Fruit fly (Drosophila melanogaster) whole organism, embryonic: ENCODE measurements around the gene CG14442.

Experiments
- Aef1 ChIP-seq: fragments of 200-800 bp; sonication (Bioruptor generic); IDR thresholded peaks from 3 replicates; pipeline ENCODE4 v1.3.6; 2022; ENCODE audit warnings: missing biosample characterization, missing genetic modification characterization
- Bdp1 ChIP-seq: fragments of 200-800 bp; sonication (Bioruptor generic); optimal IDR thresholded peaks from 3 replicates; lab custom pipeline; 2016; ENCODE audit warnings: missing biosample characterization, missing genetic modification characterization
- CG10959 ChIP-seq: fragments of 200-800 bp; sonication (Bioruptor generic); IDR thresholded peaks from 2 replicates; pipeline ENCODE4 v1.3.6; 2022; ENCODE audit warnings: missing biosample characterization, missing genetic modification characterization
- CG11398 ChIP-seq: fragments of 200-800 bp; sonication (Bioruptor generic); optimal IDR thresholded peaks from 2 replicates; lab custom pipeline; 2016; ENCODE audit warnings: missing biosample characterization, missing genetic modification characterization
- CG1233 ChIP-seq: fragments of 200-800 bp; sonication (Bioruptor generic); optimal IDR thresholded peaks from 4 replicates; lab custom pipeline; 2018; ENCODE audit warnings: missing biosample characterization, mild to moderate bottlenecking, missing genetic modification characterization
- CG13296 ChIP-seq: fragments of 200-800 bp; sonication (Bioruptor generic); optimal IDR thresholded peaks from 3 replicates; lab custom pipeline; 2018; ENCODE audit warnings: missing biosample characterization, mild to moderate bottlenecking, missing genetic modification characterization
- CG14014 ChIP-seq: fragments of 200-800 bp; sonication (Bioruptor generic); IDR thresholded peaks from 2 replicates; pipeline ENCODE4 v1.3.6; 2022; ENCODE audit warnings: missing biosample characterization, missing genetic modification characterization
- CG14667 ChIP-seq: fragments of 200-800 bp; sonication (Bioruptor generic); IDR thresholded peaks from 2 replicates; pipeline ENCODE4 v1.3.6; 2022; ENCODE audit warnings: missing biosample characterization, missing genetic modification characterization
- CG15073 ChIP-seq: fragments of 200-800 bp; sonication (Bioruptor generic); optimal IDR thresholded peaks from 2 replicates; lab custom pipeline; 2016; ENCODE audit warnings: missing biosample characterization, missing genetic modification characterization
- CG16813 ChIP-seq: fragments of 200-800 bp; sonication (Bioruptor generic); IDR thresholded peaks from 3 replicates; pipeline ENCODE4 v1.3.6; 2022; ENCODE audit warnings: missing biosample characterization, missing genetic modification characterization; ENCODE audit not compliant: partially characterized antibody
- CG17912 ChIP-seq: fragments of 200-800 bp; sonication (Bioruptor generic); optimal IDR thresholded peaks from 2 replicates; lab custom pipeline; 2018; ENCODE audit warnings: missing biosample characterization, mild to moderate bottlenecking, missing genetic modification characterization
- CG1832 ChIP-seq: fragments of 200-800 bp; sonication (Bioruptor generic); optimal IDR thresholded peaks from 2 replicates; lab custom pipeline; 2017; ENCODE audit warnings: missing biosample characterization, mild to moderate bottlenecking, missing genetic modification characterization, inconsistent platforms
- CG2120 ChIP-seq: fragments of 200-800 bp; sonication (Bioruptor generic); optimal IDR thresholded peaks from 3 replicates; lab custom pipeline; 2016; ENCODE audit warnings: missing biosample characterization, missing genetic modification characterization
- CG2129 ChIP-seq: fragments of 200-800 bp; sonication (Bioruptor generic); IDR thresholded peaks from 2 replicates; pipeline ENCODE4 v1.3.6; 2022; ENCODE audit warnings: missing biosample characterization, missing genetic modification characterization; ENCODE audit not compliant: partially characterized antibody
- CG2202 ChIP-seq: fragments of 200-800 bp; sonication (Bioruptor generic); optimal IDR thresholded peaks from 2 replicates; lab custom pipeline; 2018; ENCODE audit warnings: missing biosample characterization, mild to moderate bottlenecking, missing genetic modification characterization
- CG30431 ChIP-seq: fragments of 200-800 bp; sonication (Bioruptor generic); optimal IDR thresholded peaks from 2 replicates; lab custom pipeline; 2017; ENCODE audit warnings: missing biosample characterization, missing genetic modification characterization
- CG3163 ChIP-seq: fragments of 200-800 bp; sonication (Bioruptor generic); optimal IDR thresholded peaks from 3 replicates; lab custom pipeline; 2016; ENCODE audit warnings: missing biosample characterization, missing genetic modification characterization
- CG4404 ChIP-seq: fragments of 200-800 bp; sonication (Bioruptor generic); IDR thresholded peaks from 2 replicates; pipeline ENCODE4 v1.3.6; 2022; ENCODE audit warnings: missing biosample characterization, missing genetic modification characterization
- CG6791 ChIP-seq: fragments of 200-800 bp; sonication (Bioruptor generic); IDR thresholded peaks from 3 replicates; pipeline ENCODE4 v1.3.6; 2022; ENCODE audit warnings: missing biosample characterization, missing genetic modification characterization; ENCODE audit not compliant: partially characterized antibody
- CG7745 ChIP-seq: fragments of 200-800 bp; sonication (Bioruptor generic); optimal IDR thresholded peaks from 2 replicates; lab custom pipeline; 2018; ENCODE audit warnings: missing biosample characterization, mild to moderate bottlenecking, missing genetic modification characterization, moderate library complexity
- CG9215 ChIP-seq: fragments of 200-800 bp; sonication (Bioruptor generic); IDR thresholded peaks from 2 replicates; pipeline ENCODE4 v1.3.6; 2022; ENCODE audit warnings: missing biosample characterization, missing genetic modification characterization
- CG9437 ChIP-seq: fragments of 200-800 bp; sonication (Bioruptor generic); optimal IDR thresholded peaks from 2 replicates; lab custom pipeline; 2018; ENCODE audit warnings: missing biosample characterization, mild to moderate bottlenecking, missing genetic modification characterization
- CG9727 ChIP-seq: fragments of 200-800 bp; sonication (Bioruptor generic); optimal IDR thresholded peaks from 3 replicates; lab custom pipeline; 2017; ENCODE audit warnings: missing biosample characterization, mild to moderate bottlenecking, missing genetic modification characterization
- Dad ChIP-seq: fragments of 200-800 bp; sonication (Bioruptor generic); optimal IDR thresholded peaks from 3 replicates; lab custom pipeline; 2016; ENCODE audit warnings: missing biosample characterization, missing genetic modification characterization
- Dip2 ChIP-seq: fragments of 200-800 bp; sonication (Bioruptor generic); IDR thresholded peaks from 2 replicates; pipeline ENCODE4 v1.3.6; 2022; ENCODE audit warnings: missing biosample characterization, missing genetic modification characterization
- ERR ChIP-seq: fragments of 200-800 bp; sonication (Bioruptor generic); optimal IDR thresholded peaks from 2 replicates; lab custom pipeline; 2016; ENCODE audit warnings: missing biosample characterization, missing genetic modification characterization
- Fer2 ChIP-seq: fragments of 200-800 bp; sonication (Bioruptor generic); optimal IDR thresholded peaks from 2 replicates; lab custom pipeline; 2018; ENCODE audit warnings: missing biosample characterization, mild to moderate bottlenecking, missing genetic modification characterization, moderate library complexity
- HLH3B ChIP-seq: fragments of 200-800 bp; sonication (Bioruptor generic); IDR thresholded peaks from 2 replicates; pipeline ENCODE4 v1.3.6; 2022; ENCODE audit warnings: missing biosample characterization, missing genetic modification characterization
- Myb ChIP-seq: fragments of 200-800 bp; sonication (Bioruptor generic); optimal IDR thresholded peaks from 2 replicates; lab custom pipeline; 2016; ENCODE audit warnings: missing biosample characterization, missing genetic modification characterization
- NC2β ChIP-seq: fragments of 200-800 bp; sonication (Bioruptor generic); optimal IDR thresholded peaks from 2 replicates; lab custom pipeline; 2016; ENCODE audit warnings: missing biosample characterization, missing genetic modification characterization
- NFAT ChIP-seq: fragments of 200-800 bp; sonication (Bioruptor generic); IDR thresholded peaks from 2 replicates; pipeline ENCODE4 v1.3.6; 2022; ENCODE audit warnings: missing biosample characterization, missing genetic modification characterization
- NfI ChIP-seq: fragments of 200-800 bp; sonication (Bioruptor generic); optimal IDR thresholded peaks from 3 replicates; lab custom pipeline; 2018; ENCODE audit warnings: missing biosample characterization, mild to moderate bottlenecking, missing genetic modification characterization, moderate library complexity
- Ravus ChIP-seq: fragments of 200-800 bp; sonication (Bioruptor generic); IDR thresholded peaks from 2 replicates; pipeline ENCODE4 v1.3.6; 2022; ENCODE audit warnings: missing biosample characterization, missing genetic modification characterization
- Six4 ChIP-seq: fragments of 200-800 bp; sonication (Bioruptor generic); optimal IDR thresholded peaks from 2 replicates; lab custom pipeline; 2016; ENCODE audit warnings: missing biosample characterization, missing genetic modification characterization
- TFAM ChIP-seq: fragments of 200-800 bp; sonication (Bioruptor generic); optimal IDR thresholded peaks from 2 replicates; lab custom pipeline; 2017; ENCODE audit warnings: missing biosample characterization, missing genetic modification characterization, inconsistent platforms
- YL-1 ChIP-seq: fragments of 200-800 bp; sonication (Bioruptor generic); optimal IDR thresholded peaks from 3 replicates; lab custom pipeline; 2017; ENCODE audit warnings: missing biosample characterization, mild to moderate bottlenecking, missing genetic modification characterization
- ap ChIP-seq: fragments of 200-800 bp; sonication (Bioruptor generic); IDR thresholded peaks from 2 replicates; pipeline ENCODE4 v1.3.6; 2022; ENCODE audit warnings: missing biosample characterization, missing genetic modification characterization
- bcd ChIP-seq: fragments of 200-800 bp; sonication (Bioruptor generic); optimal IDR thresholded peaks from 2 replicates; lab custom pipeline; 2017; ENCODE audit warnings: missing biosample characterization, mild to moderate bottlenecking, missing genetic modification characterization
- bowl ChIP-seq: fragments of 200-800 bp; sonication (Bioruptor generic); IDR thresholded peaks from 2 replicates; pipeline ENCODE4 v1.3.6; 2022; ENCODE audit warnings: missing biosample characterization, missing genetic modification characterization
- fd96Cb ChIP-seq: fragments of 200-800 bp; sonication (Bioruptor generic); optimal IDR thresholded peaks from 2 replicates; lab custom pipeline; 2018; ENCODE audit warnings: missing biosample characterization, mild to moderate bottlenecking, missing genetic modification characterization, moderate library complexity
- gsb-n ChIP-seq: fragments of 200-800 bp; sonication (Bioruptor generic); optimal IDR thresholded peaks from 3 replicates; lab custom pipeline; 2018; ENCODE audit warnings: missing biosample characterization, mild to moderate bottlenecking, missing genetic modification characterization
- knrl ChIP-seq: fragments of 200-800 bp; sonication (Bioruptor generic); IDR thresholded peaks from 3 replicates; pipeline ENCODE4 v1.3.6; 2022; ENCODE audit warnings: missing biosample characterization, missing genetic modification characterization; ENCODE audit not compliant: partially characterized antibody
- mld ChIP-seq: fragments of 200-800 bp; sonication (Bioruptor generic); IDR thresholded peaks from 3 replicates; pipeline ENCODE4 v1.3.6; 2022; ENCODE audit warnings: missing biosample characterization, missing genetic modification characterization; ENCODE audit not compliant: partially characterized antibody
- nom ChIP-seq: fragments of 200-800 bp; sonication (Bioruptor generic); optimal IDR thresholded peaks from 2 replicates; lab custom pipeline; 2017; ENCODE audit warnings: missing biosample characterization, missing genetic modification characterization, mild to moderate bottlenecking, moderate library complexity, missing genetic modification reagents
- sob ChIP-seq: fragments of 200-800 bp; sonication (Bioruptor generic); IDR thresholded peaks from 2 replicates; pipeline ENCODE4 v1.3.6; 2022; ENCODE audit warnings: missing biosample characterization, missing genetic modification characterization
- tio ChIP-seq: fragments of 200-800 bp; sonication (Bioruptor generic); optimal IDR thresholded peaks from 2 replicates; lab custom pipeline; 2017; ENCODE audit warnings: missing biosample characterization, missing genetic modification characterization, inconsistent platforms
- tna ChIP-seq: fragments of 200-800 bp; sonication (Bioruptor generic); IDR thresholded peaks from 2 replicates; pipeline ENCODE4 v1.3.6; 2022; ENCODE audit warnings: missing biosample characterization, missing genetic modification characterization; ENCODE audit not compliant: partially characterized antibody
- twi ChIP-seq: fragments of 200-800 bp; optimal IDR thresholded peaks from 2 replicates; lab custom pipeline; 2019; ENCODE audit warnings: missing biosample characterization, mild to moderate bottlenecking, missing genetic modification characterization, moderate library complexity
- tx ChIP-seq: fragments of 200-800 bp; sonication (Bioruptor generic); optimal IDR thresholded peaks from 2 replicates; lab custom pipeline; 2016; ENCODE audit warnings: missing biosample characterization, missing genetic modification characterization
- wek ChIP-seq: fragments of 200-800 bp; sonication (Bioruptor generic); optimal IDR thresholded peaks from 3 replicates; lab custom pipeline; 2018; ENCODE audit warnings: missing biosample characterization, mild to moderate bottlenecking, missing genetic modification characterization, moderate library complexity
- yki ChIP-seq: fragments of >200 bp; optimal IDR thresholded peaks from 3 replicates; lab custom pipeline; 2018
- zen ChIP-seq: fragments of 200-800 bp; sonication (Bioruptor generic); optimal IDR thresholded peaks from 3 replicates; lab custom pipeline; 2018; ENCODE audit warnings: missing biosample characterization, mild to moderate bottlenecking, missing genetic modification characterization, moderate library complexity

The CG14442 gene

dm6 chrX:6719259-6719658 is 24.5 kb upstream of the CG14442 start (continued):
- 0 out of 3 replicates have a peak, but pooled peaks have one; percentile 14 for TF ChIP-seq Aef1
- TF ChIP-seq CG9727 (GFP tag; lab: Kevin White, UChicago), result no peak
- no peak for TF ChIP-seq Myb (GFP tag; lab: Kevin White, UChicago)
- TF ChIP-seq knrl, result no peak
- no peak for TF ChIP-seq NC2β (GFP tag; lab: Kevin White, UChicago)
- no peak for TF ChIP-seq Fer2 (tag; lab: Kevin White, UChicago)
- TF ChIP-seq CG15073 (GFP tag; lab: Kevin White, UChicago), result no peak
- no peak for TF ChIP-seq CG3163
- TF ChIP-seq CG9215 (GFP tag; lab: Robert Waterston, UW), result no peak
- TF ChIP-seq tx, result no peak
- no peak for TF ChIP-seq CG1233 (GFP tag; lab: Kevin White, UChicago)
- TF ChIP-seq CG14014 (GFP tag; lab: Robert Waterston, UW), result no peak
- TF ChIP-seq Dad, result no peak
- TF ChIP-seq tna, result no peak
- no peak for TF ChIP-seq ERR (GFP tag; lab: Kevin White, UChicago)
- TF ChIP-seq HLH3B (GFP tag; lab: Robert Waterston, UW), result 0 out of 2 replicates have a peak, but pooled peaks have one; percentile 33
- TF ChIP-seq bcd (GFP tag; lab: Kevin White, UChicago), result no peak
- no peak for TF ChIP-seq CG16813 (GFP tag; lab: Robert Waterston, UW)
- TF ChIP-seq bowl (GFP tag; lab: Robert Waterston, UW), result no peak; the same call in 1 of the 2 replicates
- TF ChIP-seq CG11398 (GFP tag; lab: Kevin White, UChicago), result no peak
- no peak for TF ChIP-seq TFAM (GFP tag; lab: Kevin White, UChicago)
- TF ChIP-seq CG4404 (GFP tag; lab: Robert Waterston, UW), result no peak
- no peak for TF ChIP-seq CG14667 (GFP tag; lab: Robert Waterston, UW)
- no peak for TF ChIP-seq CG1832 (GFP tag; lab: Kevin White, UChicago)
- TF ChIP-seq CG2120 (GFP tag; lab: Kevin White, UChicago), result no peak
- TF ChIP-seq tio (GFP tag; lab: Kevin White, UChicago), result no peak
- TF ChIP-seq wek (GFP tag; lab: Kevin White, UChicago), result no peak
- no peak for TF ChIP-seq yki
- TF ChIP-seq CG6791 (GFP tag; lab: Robert Waterston, UW), result no peak
- no peak for TF ChIP-seq CG17912 (GFP tag; lab: Kevin White, UChicago)
- TF ChIP-seq nom (GFP tag; lab: Kevin White, UChicago), result no peak
- TF ChIP-seq Dip2 (GFP tag; lab: Robert Waterston, UW), result no peak
- no peak for TF ChIP-seq gsb-n (tag; lab: Kevin White, UChicago)
- no peak for TF ChIP-seq CG30431 (GFP tag; lab: Kevin White, UChicago)
- TF ChIP-seq Ravus (GFP tag; lab: Robert Waterston, UW), result no peak; the same call in 1 of the 2 replicates
- TF ChIP-seq NfI (GFP tag; lab: Kevin White, UChicago), result peak; percentile 19
- TF ChIP-seq NFAT, result no peak
- TF ChIP-seq YL-1 (GFP tag; lab: Kevin White, UChicago), result no peak
- TF ChIP-seq Bdp1 (GFP tag; lab: Kevin White, UChicago), result no peak
- TF ChIP-seq CG2202 (tag; lab: Kevin White, UChicago), result no peak
- no peak for TF ChIP-seq sob
- TF ChIP-seq twi (tag; lab: Kevin White, UChicago), result no peak
- TF ChIP-seq ap, result no peak
- TF ChIP-seq CG13296 (GFP tag; lab: Kevin White, UChicago), result no peak
- TF ChIP-seq Six4 (GFP tag; lab: Kevin White, UChicago), result no peak
- no peak for TF ChIP-seq CG10959 (GFP tag; lab: Robert Waterston, UW)
- no peak for TF ChIP-seq CG7745 (tag; lab: Kevin White, UChicago)
- TF ChIP-seq CG9437, result no peak
- TF ChIP-seq CG2129 (GFP tag; lab: Robert Waterston, UW), result no peak
- TF ChIP-seq fd96Cb (tag; lab: Kevin White, UChicago), result no peak
- TF ChIP-seq zen (tag; lab: Kevin White, UChicago), result no peak
- TF ChIP-seq mld (GFP tag; lab: Robert Waterston, UW), result no peak
